Worm (Caenorhabditis elegans) whole organism, midembryonic: ENCODE measurements around the gene vdac-1.

Source experiments
- T22C8.4 ChIP-seq: fragments of 200-800 bp; sonication (Bioruptor generic); IDR thresholded peaks from 2 replicates; pipeline ENCODE4 v1.3.6; 2022; ENCODE audit warnings: missing genetic modification characterization, missing compliant biosample characterization
- klf-2 ChIP-seq: fragments of 200-800 bp; sonication (Bioruptor generic); conservative IDR thresholded peaks from 2 replicates; pipeline ENCODE4 v1.3.6; 2022; ENCODE audit warnings: missing genetic modification reagents, missing genetic modification characterization, missing compliant biosample characterization
- ref-1 ChIP-seq: fragments of 200-800 bp; sonication (Bioruptor generic); conservative IDR thresholded peaks from 2 replicates; pipeline ENCODE4 v1.3.6; 2022; ENCODE audit warnings: missing genetic modification reagents, missing genetic modification characterization, missing compliant biosample characterization
- tab-1 ChIP-seq: fragments of 200-800 bp; sonication (Bioruptor generic); IDR thresholded peaks from 2 replicates; pipeline ENCODE4 v1.3.6; 2022; ENCODE audit warnings: missing genetic modification characterization, missing compliant biosample characterization
- ztf-29 ChIP-seq: fragments of 200-800 bp; sonication (Bioruptor generic); IDR thresholded peaks from 2 replicates; pipeline ENCODE4 v1.3.6; 2022; ENCODE audit warnings: missing genetic modification reagents, missing genetic modification characterization, missing compliant biosample characterization

ce11 chrIV:7547843-7548578 lies 40.3 kb upstream of the vdac-1 start, which contains the start of the genes cdd-2 and oef-1:
- TF ChIP-seq T22C8.4 (GFP tag; lab: Robert Waterston, UW), result no peak
- no peak for TF ChIP-seq ref-1 (GFP tag; lab: Robert Waterston, UW)
- TF ChIP-seq ztf-29 (GFP tag; lab: Robert Waterston, UW), result no peak
- no peak for TF ChIP-seq tab-1 (GFP tag; lab: Robert Waterston, UW)
- TF ChIP-seq klf-2 (GFP tag; lab: Robert Waterston, UW), result no peak
